Worm (Caenorhabditis elegans) whole organism, L3 larva: ENCODE measurements around the gene Y39G8B.5.
A peak's percentile ranks its signal among the peaks of the same experiment; 100 is the strongest.

Experiments
- ZK546.5 ChIP-seq: sonication (generic microtip); optimal IDR thresholded peaks from 2 replicates; lab custom pipeline; 2017; ENCODE audit warnings: missing biosample characterization, missing genetic modification characterization
- aly-2 ChIP-seq: fragments of 150-350 bp; optimal IDR thresholded peaks from 2 replicates; lab custom pipeline; 2014; ENCODE audit warnings: missing biosample characterization, missing genetic modification characterization
- ama-1 ChIP-seq: fragments of 150-350 bp; optimal IDR thresholded peaks from 2 replicates; lab custom pipeline; 2018
- ceh-16 ChIP-seq: sonication (generic microtip); optimal IDR thresholded peaks from 2 replicates; lab custom pipeline; 2017; ENCODE audit warnings: missing biosample characterization, missing genetic modification characterization
- ceh-28 ChIP-seq: fragments of 150-350 bp; optimal IDR thresholded peaks from 2 replicates; lab custom pipeline; 2014; ENCODE audit warnings: missing biosample characterization, missing genetic modification reagents, missing genetic modification characterization
- ceh-82 ChIP-seq: fragments of 150-350 bp; optimal IDR thresholded peaks from 2 replicates; lab custom pipeline; 2014; ENCODE audit warnings: missing biosample characterization, missing genetic modification characterization
- daf-12 ChIP-seq: fragments of 150-350 bp; optimal IDR thresholded peaks from 2 replicates; lab custom pipeline; 2014; ENCODE audit warnings: missing biosample characterization, missing genetic modification reagents, missing genetic modification characterization
- egl-5 ChIP-seq: fragments of 150-350 bp; optimal IDR thresholded peaks from 2 replicates; lab custom pipeline; 2017; ENCODE audit warnings: missing biosample characterization, missing genetic modification reagents, missing genetic modification characterization, inconsistent platforms
- elt-1 ChIP-seq: fragments of 150-350 bp; optimal IDR thresholded peaks from 2 replicates; lab custom pipeline; 2014; ENCODE audit warnings: missing biosample characterization, missing genetic modification characterization
- elt-2 ChIP-seq: sonication (generic microtip); optimal IDR thresholded peaks from 2 replicates; lab custom pipeline; 2016; ENCODE audit warnings: missing genetic modification reagents, mild to moderate bottlenecking, missing genetic modification characterization, missing compliant biosample characterization
- eor-1 ChIP-seq, 2 experiments: fragments of 150-350 bp; optimal IDR thresholded peaks; 2 replicates each; lab custom pipeline; 2014 to 2018; ENCODE audit warnings: missing biosample characterization in 2 of 2, missing genetic modification characterization in 2 of 2
- fkh-10 ChIP-seq: sonication (generic microtip); optimal IDR thresholded peaks from 2 replicates; lab custom pipeline; 2017; ENCODE audit warnings: missing biosample characterization, missing genetic modification reagents, missing genetic modification characterization
- hmg-11 ChIP-seq: sonication (generic microtip); optimal IDR thresholded peaks from 2 replicates; lab custom pipeline; 2016; ENCODE audit warnings: missing genetic modification characterization, missing compliant biosample characterization
- jun-1 ChIP-seq: fragments of 150-350 bp; optimal IDR thresholded peaks from 2 replicates; lab custom pipeline; 2014; ENCODE audit warnings: missing biosample characterization, missing genetic modification reagents, missing genetic modification characterization
- lin-15B ChIP-seq: fragments of 150-350 bp; optimal IDR thresholded peaks from 2 replicates; lab custom pipeline; 2014; ENCODE audit warnings: missing biosample characterization, missing genetic modification characterization
- lin-39 ChIP-seq: fragments of 150-350 bp; optimal IDR thresholded peaks from 2 replicates; lab custom pipeline; 2018; ENCODE audit warnings: missing biosample characterization, missing genetic modification reagents, missing genetic modification characterization
- mdl-1 ChIP-seq: fragments of 150-350 bp; optimal IDR thresholded peaks from 2 replicates; lab custom pipeline; 2014; ENCODE audit warnings: missing biosample characterization, missing genetic modification characterization
- nfya-1 ChIP-seq: sonication (generic microtip); optimal IDR thresholded peaks from 2 replicates; lab custom pipeline; 2017; ENCODE audit warnings: missing genetic modification characterization, mild to moderate bottlenecking, missing compliant biosample characterization, antibody characterized with exemption, moderate library complexity; ENCODE audit not compliant: insufficient read depth
- nhr-23 ChIP-seq: fragments of 150-350 bp; optimal IDR thresholded peaks from 2 replicates; lab custom pipeline; 2014; ENCODE audit warnings: missing biosample characterization, missing genetic modification reagents, missing genetic modification characterization
- nhr-25 ChIP-seq: sonication (generic microtip); optimal IDR thresholded peaks from 2 replicates; lab custom pipeline; 2017; ENCODE audit warnings: missing biosample characterization, missing genetic modification characterization
- nhr-28 ChIP-seq: fragments of 150-350 bp; optimal IDR thresholded peaks from 2 replicates; lab custom pipeline; 2014; ENCODE audit warnings: missing biosample characterization, missing genetic modification characterization
- nhr-43 ChIP-seq: sonication (generic microtip); optimal IDR thresholded peaks from 2 replicates; lab custom pipeline; 2016; ENCODE audit warnings: mild to moderate bottlenecking, missing genetic modification characterization, missing compliant biosample characterization; ENCODE audit not compliant: poor library complexity, severe bottlenecking
- nhr-76 ChIP-seq: fragments of 150-350 bp; sonication (generic microtip); optimal IDR thresholded peaks from 5 replicates; lab custom pipeline; 2014; ENCODE audit warnings: missing biosample characterization, missing genetic modification characterization
- nhr-77 ChIP-seq: fragments of 150-350 bp; optimal IDR thresholded peaks from 2 replicates; lab custom pipeline; 2014; ENCODE audit warnings: missing biosample characterization, missing genetic modification characterization
- pha-4 ChIP-seq: fragments of 150-350 bp; optimal IDR thresholded peaks from 2 replicates; lab custom pipeline; 2014; ENCODE audit warnings: missing biosample characterization, missing genetic modification reagents, missing genetic modification characterization
- pqm-1 ChIP-seq: fragments of 150-350 bp; optimal IDR thresholded peaks from 2 replicates; lab custom pipeline; 2017; ENCODE audit warnings: missing biosample characterization, missing genetic modification characterization, inconsistent platforms
- skn-1 ChIP-seq: fragments of 150-350 bp; optimal IDR thresholded peaks from 2 replicates; lab custom pipeline; 2014; ENCODE audit warnings: missing biosample characterization, missing genetic modification characterization
- snpc-4 ChIP-seq: fragments of 150-350 bp; optimal IDR thresholded peaks from 2 replicates; lab custom pipeline; 2014; ENCODE audit warnings: missing biosample characterization, missing genetic modification characterization
- tbx-2 ChIP-seq: sonication (generic microtip); optimal IDR thresholded peaks from 2 replicates; lab custom pipeline; 2016; ENCODE audit warnings: mild to moderate bottlenecking, missing genetic modification characterization, missing compliant biosample characterization
- unc-39 ChIP-seq: sonication (generic microtip); optimal IDR thresholded peaks from 4 replicates; lab custom pipeline; 2017; ENCODE audit warnings: missing biosample characterization, missing genetic modification characterization
- unc-62 ChIP-seq: fragments of 150-350 bp; sonication (generic microtip); optimal IDR thresholded peaks from 4 replicates; lab custom pipeline; 2014; ENCODE audit warnings: missing biosample characterization, missing genetic modification reagents, missing genetic modification characterization
- zag-1 ChIP-seq: fragments of 150-350 bp; optimal IDR thresholded peaks from 2 replicates; lab custom pipeline; 2014; ENCODE audit warnings: missing biosample characterization, missing genetic modification characterization
- ztf-11 ChIP-seq: fragments of 150-350 bp; optimal IDR thresholded peaks from 2 replicates; lab custom pipeline; 2014; ENCODE audit warnings: missing biosample characterization, missing genetic modification characterization

The Y39G8B.5 gene

ce11 chrII:13958359-13958758 lies 33.3 kb downstream of the Y39G8B.5 start:
- TF ChIP-seq ceh-28 (tag; lab: Kevin White, UChicago) (peak; percentile 5), elt-2 (peak; percentile 62), elt-1 (no peak), mdl-1 (no peak), pqm-1 (peak; percentile 1), unc-62 (GFP tag; lab: Kevin White, UChicago) (no peak), nhr-23 (tag; lab: Kevin White, UChicago) (no peak), zag-1 (tag; lab: Kevin White, UChicago) (no peak), lin-39 (no peak), ama-1 (lab: Kevin White, UChicago) (no peak), lin-15B (no peak)

DNA sequence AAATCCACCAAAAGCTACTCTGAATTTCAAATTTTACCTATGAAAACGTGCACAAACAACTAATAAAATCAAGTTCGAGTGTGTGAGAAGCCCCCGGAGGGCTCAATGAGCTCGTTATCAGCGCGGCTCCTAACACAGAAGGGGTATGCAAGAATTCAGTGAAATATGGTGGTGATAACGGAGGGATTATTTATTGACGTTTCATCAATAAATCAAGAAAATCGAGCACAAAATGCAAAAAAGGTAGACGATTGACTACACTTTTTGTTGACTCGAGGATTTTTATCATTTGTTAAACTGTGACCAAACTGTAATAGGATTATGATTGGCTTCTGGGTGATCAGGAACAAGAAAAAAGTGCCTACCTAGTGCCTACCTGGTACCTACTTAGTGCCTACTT lies 34.2 kb downstream of the Y39G8B.5 start, which contains the start of gene zip-3:
Gene zip-3, minus strand, starts transcription at position 21 of the 400 bp plus-strand sequence.
- no peak for TF ChIP-seq nhr-77 (tag; lab: Kevin White, UChicago)
- no peak for TF ChIP-seq nhr-25 (tag; lab: Kevin White, UChicago)
- no peak for TF ChIP-seq ztf-11 (tag; lab: Kevin White, UChicago)
- no peak for TF ChIP-seq nhr-43 (tag; lab: Kevin White, UChicago)
- TF ChIP-seq tbx-2 (tag; lab: Kevin White, UChicago): no peak
- TF ChIP-seq eor-1 (tag; optimal IDR thresholded peaks at IDR 0.05; lab: Kevin White, UChicago): no peak
- TF ChIP-seq elt-2: peak; percentile 88
- no peak for TF ChIP-seq fkh-10
- TF ChIP-seq ZK546.5 (tag; lab: Kevin White, UChicago): no peak
- no peak for TF ChIP-seq daf-12 (tag; lab: Kevin White, UChicago)
- no peak for TF ChIP-seq ceh-82 (tag; lab: Kevin White, UChicago)
- no peak for TF ChIP-seq hmg-11 (tag; lab: Kevin White, UChicago)
- TF ChIP-seq nhr-28: no peak
- TF ChIP-seq lin-39: no peak
- peak; percentile 55 for TF ChIP-seq pqm-1
- no peak for TF ChIP-seq nhr-76 (tag; lab: Kevin White, UChicago)
- TF ChIP-seq skn-1 (tag; lab: Kevin White, UChicago): no peak
- TF ChIP-seq unc-39: no peak

DNA sequence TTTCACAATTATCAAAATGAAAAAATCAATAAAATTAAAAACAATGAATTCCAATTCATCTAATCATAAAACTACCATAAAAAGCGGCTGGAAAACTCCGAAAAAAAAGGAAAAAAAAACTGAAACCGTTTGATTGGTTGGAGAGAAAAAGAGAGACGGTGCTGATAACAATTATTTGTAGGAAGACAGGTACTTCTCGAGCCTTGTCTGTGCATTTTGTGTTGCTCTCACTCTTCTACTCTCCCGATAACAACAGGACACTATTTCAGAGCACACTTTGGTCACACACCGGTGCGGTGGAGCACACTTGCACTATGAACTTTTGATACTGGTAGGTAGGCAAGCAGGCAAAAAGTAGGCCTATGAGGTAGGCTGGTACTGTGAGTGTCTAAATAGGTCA lies 35.1 kb downstream of the Y39G8B.5 start:
- peak; percentile 59 for TF ChIP-seq nfya-1 (tag; lab: Kevin White, UChicago)
- no peak for TF ChIP-seq nhr-25 (tag; lab: Kevin White, UChicago)
- TF ChIP-seq jun-1 (tag; lab: Kevin White, UChicago): peak; percentile 13
- TF ChIP-seq pqm-1: peak; percentile 92
- peak; percentile 33 for TF ChIP-seq pha-4 (tag; lab: Kevin White, UChicago)
- peak; percentile 96 for TF ChIP-seq elt-2
- no peak for TF ChIP-seq ceh-16

- TF ChIP-seq elt-1: peak; percentile 45
- peak; percentile 2 for TF ChIP-seq nhr-25 (tag; lab: Kevin White, UChicago)
- TF ChIP-seq elt-2: peak; percentile 38
- no peak for TF ChIP-seq daf-12 (tag; lab: Kevin White, UChicago)
- no peak for TF ChIP-seq nhr-43 (tag; lab: Kevin White, UChicago)
Observed at ce11 chrII:13954979-13955378, 36.7 kb downstream of the Y39G8B.5 start.

- TF ChIP-seq pqm-1 (peak; percentile 78), nhr-43 (tag; lab: Kevin White, UChicago) (no peak), pha-4 (tag; lab: Kevin White, UChicago) (peak; percentile 75), mdl-1 (no peak), elt-2 (peak; percentile 91), ZK546.5 (tag; lab: Kevin White, UChicago) (no peak), snpc-4 (tag; lab: Kevin White, UChicago) (peak; percentile 62), jun-1 (tag; lab: Kevin White, UChicago) (peak; percentile 12)
Observed at ce11 chrII:13954077-13954476, 37.6 kb downstream of the Y39G8B.5 start.

- TF ChIP-seq aly-2 (tag; lab: Kevin White, UChicago) (no peak), egl-5 (tag; lab: Kevin White, UChicago) (no peak), elt-1 (no peak)
Observed at ce11 chrII:13951986-13952385, 39.7 kb downstream of the Y39G8B.5 start.
